Fruit fly (Drosophila melanogaster) whole organism, embryonic: ENCODE data around the gene CG15332.

Source experiments
- B-H1 ChIP-seq: fragments of 200-800 bp; sonication (Bioruptor generic); IDR thresholded peaks from 3 replicates; pipeline ENCODE4 v1.3.6; 2022; ENCODE audit warnings: missing biosample characterization, missing genetic modification characterization
- BEAF-32 ChIP-seq: fragments of 200-800 bp; sonication (Bioruptor generic); optimal IDR thresholded peaks from 3 replicates; lab custom pipeline; 2017; ENCODE audit warnings: missing biosample characterization, missing genetic modification characterization, mild to moderate bottlenecking, moderate library complexity, missing genetic modification reagents
- Bdp1 ChIP-seq: fragments of 200-800 bp; sonication (Bioruptor generic); optimal IDR thresholded peaks from 3 replicates; lab custom pipeline; 2016; ENCODE audit warnings: missing biosample characterization, missing genetic modification characterization
- CG11504 ChIP-seq: fragments of 200-800 bp; sonication (Bioruptor generic); optimal IDR thresholded peaks from 3 replicates; lab custom pipeline; 2019; ENCODE audit warnings: missing biosample characterization, mild to moderate bottlenecking, missing genetic modification characterization, moderate library complexity
- CG11723 ChIP-seq: fragments of 200-800 bp; sonication (Bioruptor generic); optimal IDR thresholded peaks from 2 replicates; lab custom pipeline; 2017; ENCODE audit warnings: missing biosample characterization, mild to moderate bottlenecking, missing genetic modification characterization
- CG13424 ChIP-seq: fragments of 200-800 bp; sonication (Bioruptor generic); optimal IDR thresholded peaks from 2 replicates; lab custom pipeline; 2019; ENCODE audit warnings: missing biosample characterization, mild to moderate bottlenecking, missing genetic modification characterization, moderate library complexity
- CG14050 ChIP-seq: fragments of 200-800 bp; sonication (Bioruptor generic); IDR thresholded peaks from 3 replicates; pipeline ENCODE4 v1.3.6; 2022; ENCODE audit warnings: missing biosample characterization, missing genetic modification characterization
- CG1602 ChIP-seq: fragments of 200-800 bp; sonication (Bioruptor generic); optimal IDR thresholded peaks from 3 replicates; lab custom pipeline; 2016; ENCODE audit warnings: missing biosample characterization, missing genetic modification characterization
- CG30020 ChIP-seq: fragments of 200-800 bp; optimal IDR thresholded peaks from 2 replicates; lab custom pipeline; 2019; ENCODE audit warnings: missing biosample characterization, mild to moderate bottlenecking, missing genetic modification characterization, moderate library complexity
- CG31365 ChIP-seq: fragments of 200-800 bp; sonication (Bioruptor generic); optimal IDR thresholded peaks from 2 replicates; lab custom pipeline; 2018; ENCODE audit warnings: missing biosample characterization, mild to moderate bottlenecking, missing genetic modification characterization
- CG32767 ChIP-seq: fragments of 200-800 bp; sonication (Bioruptor generic); IDR thresholded peaks from 2 replicates; pipeline ENCODE4 v1.3.6; 2022; ENCODE audit warnings: missing biosample characterization, missing genetic modification characterization
- CG7556 ChIP-seq: fragments of 200-800 bp; sonication (Bioruptor generic); optimal IDR thresholded peaks from 2 replicates; lab custom pipeline; 2017; ENCODE audit warnings: missing biosample characterization, mild to moderate bottlenecking, missing genetic modification characterization
- CG8089 ChIP-seq: fragments of 200-800 bp; sonication (Bioruptor generic); optimal IDR thresholded peaks from 3 replicates; lab custom pipeline; 2016; ENCODE audit warnings: missing biosample characterization, missing genetic modification characterization
- CG8388 ChIP-seq: fragments of 200-800 bp; sonication (Bioruptor generic); optimal IDR thresholded peaks from 2 replicates; lab custom pipeline; 2019; ENCODE audit warnings: missing biosample characterization, mild to moderate bottlenecking, missing genetic modification characterization, moderate library complexity
- CG9609 ChIP-seq: fragments of 200-800 bp; sonication (Bioruptor generic); optimal IDR thresholded peaks from 3 replicates; lab custom pipeline; 2016; ENCODE audit warnings: missing biosample characterization, missing genetic modification characterization
- CG9876 ChIP-seq: fragments of 200-800 bp; sonication (Bioruptor generic); optimal IDR thresholded peaks from 2 replicates; lab custom pipeline; 2016; ENCODE audit warnings: missing biosample characterization, missing genetic modification characterization
- Ets65A ChIP-seq: fragments of 200-800 bp; sonication (Bioruptor generic); peaks from one replicate; lab custom pipeline; 2016; ENCODE audit warnings: missing biosample characterization, missing genetic modification characterization
- Fer1 ChIP-seq: fragments of 200-800 bp; sonication (Bioruptor generic); optimal IDR thresholded peaks from 2 replicates; lab custom pipeline; 2017; ENCODE audit warnings: missing biosample characterization, mild to moderate bottlenecking, missing genetic modification characterization
- GATAe ChIP-seq: fragments of 200-800 bp; sonication (Bioruptor generic); conservative IDR thresholded peaks from 2 replicates; pipeline ENCODE4 v1.3.6; 2022; ENCODE audit warnings: missing biosample characterization, missing genetic modification characterization
- HHEX ChIP-seq: fragments of 200-800 bp; sonication (Bioruptor generic); optimal IDR thresholded peaks from 3 replicates; lab custom pipeline; 2017; ENCODE audit warnings: missing biosample characterization, mild to moderate bottlenecking, missing genetic modification characterization, missing genetic modification reagents
- HLH3B ChIP-seq: fragments of 200-800 bp; sonication (Bioruptor generic); IDR thresholded peaks from 2 replicates; pipeline ENCODE4 v1.3.6; 2022; ENCODE audit warnings: missing biosample characterization, missing genetic modification characterization
- Hmr ChIP-seq: fragments of 200-800 bp; sonication (Bioruptor generic); optimal IDR thresholded peaks from 3 replicates; lab custom pipeline; 2017; ENCODE audit warnings: mild to moderate bottlenecking, missing biosample characterization, missing genetic modification reagents, missing genetic modification characterization
- Max ChIP-seq: fragments of 200-800 bp; sonication (Bioruptor generic); optimal IDR thresholded peaks from 2 replicates; lab custom pipeline; 2016; ENCODE audit warnings: missing biosample characterization, mild to moderate bottlenecking, missing genetic modification characterization
- NC2α ChIP-seq: fragments of 200-800 bp; sonication (Bioruptor generic); optimal IDR thresholded peaks from 2 replicates; lab custom pipeline; 2016; ENCODE audit warnings: missing biosample characterization, missing genetic modification characterization
- Neu2 ChIP-seq: fragments of 200-800 bp; sonication (Bioruptor generic); optimal IDR thresholded peaks from 3 replicates; lab custom pipeline; 2016; ENCODE audit warnings: missing biosample characterization, missing genetic modification characterization, borderline replicate concordance
- Nf-YC ChIP-seq: fragments of 200-800 bp; optimal IDR thresholded peaks from 3 replicates; lab custom pipeline; 2019; ENCODE audit warnings: missing biosample characterization, mild to moderate bottlenecking, missing genetic modification characterization, moderate library complexity
- Rx ChIP-seq: fragments of 200-800 bp; sonication (Bioruptor generic); IDR thresholded peaks from 2 replicates; pipeline ENCODE4 v1.3.6; 2022; ENCODE audit warnings: missing biosample characterization, missing genetic modification characterization
- Sin3A ChIP-seq: fragments of >200 bp; optimal IDR thresholded peaks from 2 replicates; lab custom pipeline; 2018
- Spps ChIP-seq: fragments of 200-800 bp; sonication (Bioruptor generic); optimal IDR thresholded peaks from 2 replicates; lab custom pipeline; 2018; ENCODE audit warnings: missing biosample characterization, mild to moderate bottlenecking, missing genetic modification characterization
- Stat92E ChIP-seq, 3 experiments: fragments of >200 bp in 2 of 3; fragments of 200-800 bp in 1 of 3; sonication (Bioruptor generic) in 1 of 3; optimal IDR thresholded peaks; 2 replicates each; lab custom pipeline; 2017 to 2019; ENCODE audit warnings: missing biosample characterization in 3 of 3, missing genetic modification characterization in 3 of 3, mild to moderate bottlenecking in 1 of 3, moderate library complexity in 1 of 3
- Xbp1 ChIP-seq: fragments of 200-800 bp; sonication (Bioruptor generic); optimal IDR thresholded peaks from 3 replicates; lab custom pipeline; 2016; ENCODE audit warnings: missing biosample characterization, mild to moderate bottlenecking, missing genetic modification characterization
- abd-A ChIP-seq: fragments of 200-800 bp; sonication (Bioruptor generic); optimal IDR thresholded peaks from 3 replicates; lab custom pipeline; 2019; ENCODE audit warnings: missing biosample characterization, mild to moderate bottlenecking, missing genetic modification characterization, moderate library complexity
- dmrt11E ChIP-seq: fragments of 200-800 bp; sonication (Bioruptor generic); optimal IDR thresholded peaks from 3 replicates; lab custom pipeline; 2018; ENCODE audit warnings: missing biosample characterization, mild to moderate bottlenecking, missing genetic modification characterization, moderate library complexity
- dpn ChIP-seq, 2 experiments: fragments of 200-800 bp; sonication (Bioruptor generic); optimal IDR thresholded peaks; 3 replicates each; lab custom pipeline; 2016; ENCODE audit warnings: missing biosample characterization in 2 of 2, missing genetic modification characterization in 2 of 2
- dysf ChIP-seq: fragments of 200-800 bp; sonication (Bioruptor generic); IDR thresholded peaks from 3 replicates; pipeline ENCODE4 v1.3.6; 2022; ENCODE audit warnings: missing biosample characterization, missing genetic modification characterization
- esg ChIP-seq: fragments of 200-800 bp; sonication (Bioruptor generic); conservative IDR thresholded peaks from 2 replicates; pipeline ENCODE4 v1.3.6; 2022; ENCODE audit warnings: missing biosample characterization, missing genetic modification characterization
- fd3F ChIP-seq: fragments of 200-800 bp; sonication (Bioruptor generic); optimal IDR thresholded peaks from 2 replicates; lab custom pipeline; 2018; ENCODE audit warnings: missing biosample characterization, mild to moderate bottlenecking, missing genetic modification characterization, moderate library complexity
- gce ChIP-seq: fragments of 200-800 bp; sonication (Bioruptor generic); IDR thresholded peaks from 3 replicates; pipeline ENCODE4 v1.3.6; 2022; ENCODE audit warnings: missing biosample characterization, missing genetic modification characterization
- kay ChIP-seq: fragments of 200-800 bp; sonication (Bioruptor generic); optimal IDR thresholded peaks from 2 replicates; lab custom pipeline; 2016; ENCODE audit warnings: missing biosample characterization, missing genetic modification characterization
- ken ChIP-seq: fragments of 200-800 bp; sonication (Bioruptor generic); IDR thresholded peaks from 3 replicates; pipeline ENCODE4 v1.3.6; 2022; ENCODE audit warnings: missing biosample characterization, missing genetic modification characterization
- nmo ChIP-seq: fragments of 200-800 bp; sonication (Bioruptor generic); optimal IDR thresholded peaks from 2 replicates; lab custom pipeline; 2018; ENCODE audit warnings: missing biosample characterization, mild to moderate bottlenecking, missing genetic modification characterization, moderate library complexity
- otp ChIP-seq: fragments of 200-800 bp; sonication (Bioruptor generic); IDR thresholded peaks from 3 replicates; pipeline ENCODE4, ENCODE4 v1.3.6; 2022; ENCODE audit warnings: missing biosample characterization, missing genetic modification characterization
- run ChIP-seq: fragments of 200-800 bp; sonication (Bioruptor generic); optimal IDR thresholded peaks from 3 replicates; lab custom pipeline; 2018; ENCODE audit warnings: missing biosample characterization, mild to moderate bottlenecking, missing genetic modification characterization
- sc ChIP-seq, 3 experiments: fragments of >200 bp in 2 of 3; fragments of 200-800 bp in 1 of 3; sonication (Bioruptor generic) in 1 of 3; optimal IDR thresholded peaks; 2 replicates in 2 of 3; 3 replicates in 1 of 3; lab custom pipeline; 2017; ENCODE audit warnings: mild to moderate bottlenecking in 1 of 3, missing biosample characterization in 1 of 3, missing genetic modification characterization in 1 of 3, missing genetic modification reagents in 1 of 3
- sd ChIP-seq: fragments of 200-800 bp; sonication (Bioruptor generic); optimal IDR thresholded peaks from 3 replicates; lab custom pipeline; 2018; ENCODE audit warnings: missing biosample characterization, mild to moderate bottlenecking, missing genetic modification characterization, moderate library complexity
- seq ChIP-seq: fragments of 200-800 bp; sonication (Bioruptor generic); IDR thresholded peaks from 2 replicates; pipeline ENCODE4 v1.3.6; 2022; ENCODE audit warnings: missing biosample characterization, missing genetic modification characterization
- tll ChIP-seq, 2 experiments: fragments of 200-800 bp in 1 of 2; fragments of >200 bp in 1 of 2; sonication (Bioruptor generic) in 1 of 2; optimal IDR thresholded peaks; 2 replicates each; lab custom pipeline; 2017 to 2019; ENCODE audit warnings: missing biosample characterization in 2 of 2, missing genetic modification characterization in 2 of 2, mild to moderate bottlenecking in 1 of 2, moderate library complexity in 1 of 2
- ttk ChIP-seq: fragments of 200-800 bp; sonication (Bioruptor generic); IDR thresholded peaks from 2 replicates; pipeline ENCODE4 v2.1.2; 2022; ENCODE audit warnings: missing biosample characterization, missing genetic modification characterization
- unpg ChIP-seq: fragments of 200-800 bp; sonication (Bioruptor generic); optimal IDR thresholded peaks from 3 replicates; lab custom pipeline; 2018; ENCODE audit warnings: missing biosample characterization, mild to moderate bottlenecking, missing genetic modification characterization, moderate library complexity

CG15332 gene

DNA sequence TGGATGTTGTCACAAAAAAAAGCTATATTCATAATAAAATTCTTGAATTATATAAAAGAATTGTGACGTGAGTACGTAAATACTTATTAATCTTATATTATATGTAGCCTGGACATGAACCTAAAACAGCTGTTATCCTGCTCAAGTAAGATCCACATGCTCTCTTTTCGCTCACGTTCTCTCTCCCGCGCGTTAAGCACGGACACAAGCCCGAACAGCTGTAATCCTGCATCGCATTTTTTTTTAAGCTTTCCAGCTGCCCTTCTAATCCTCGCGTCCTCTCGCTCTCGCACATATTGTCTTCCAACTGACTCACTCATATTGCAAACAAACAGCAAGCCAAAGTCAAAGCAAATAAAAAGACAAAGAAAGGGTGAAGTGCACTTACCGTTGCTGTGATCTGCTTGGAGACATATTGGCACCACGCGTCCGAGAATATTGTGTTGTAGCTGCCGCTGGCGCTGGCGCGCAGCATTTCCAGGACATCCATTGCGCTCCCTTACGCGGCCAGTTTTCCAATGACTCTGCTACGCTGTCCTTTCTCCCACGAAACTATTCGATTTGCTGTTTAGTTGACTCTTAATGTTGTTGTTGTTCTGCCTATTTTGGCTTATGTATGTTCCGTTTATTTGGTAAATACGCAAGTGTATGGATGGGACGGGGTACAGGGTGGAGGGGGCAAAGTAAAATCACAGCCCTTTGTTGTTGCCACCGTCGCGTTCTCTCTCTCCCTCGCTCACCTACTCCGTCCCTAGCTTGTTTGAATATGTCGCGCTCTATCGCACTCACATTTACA lies 11.5 kb upstream of the CG15332 start (continued):
- TF ChIP-seq CG7556 (GFP tag; lab: Kevin White, UChicago): no peak
- TF ChIP-seq Spps (tag; lab: Kevin White, UChicago): no peak
- TF ChIP-seq dpn (GFP tag; optimal IDR thresholded peaks at IDR 0.05; lab: Kevin White, UChicago): no peak
- no peak for TF ChIP-seq otp (GFP tag; lab: Robert Waterston, UW)
- TF ChIP-seq CG14050 (GFP tag; lab: Robert Waterston, UW): no peak
- TF ChIP-seq CG11723: no peak
- no peak for TF ChIP-seq Fer1 (GFP tag; lab: Kevin White, UChicago)
- TF ChIP-seq Xbp1 (GFP tag; lab: Kevin White, UChicago): no peak
- TF ChIP-seq ken (GFP tag; lab: Robert Waterston, UW): no peak
- TF ChIP-seq CG30020 (tag; lab: Kevin White, UChicago): no peak
- no peak for TF ChIP-seq HLH3B (GFP tag; lab: Robert Waterston, UW)
- TF ChIP-seq CG1602: no peak
- TF ChIP-seq Hmr (GFP tag; lab: Kevin White, UChicago): no peak
- TF ChIP-seq Ets65A (GFP tag; lab: Kevin White, UChicago): no peak
- TF ChIP-seq seq (GFP tag; lab: Robert Waterston, UW): peak; percentile 31; the same call in 1 of the 2 replicates
- no peak for TF ChIP-seq Sin3A (lab: Kevin White, UChicago)
- TF ChIP-seq kay (GFP tag; lab: Kevin White, UChicago): no peak
- no peak for TF ChIP-seq CG8388
- no peak for TF ChIP-seq B-H1 (GFP tag; lab: Robert Waterston, UW)
- TF ChIP-seq HHEX (GFP tag; lab: Kevin White, UChicago): peak; percentile 21
- TF ChIP-seq CG8089 (GFP tag; lab: Kevin White, UChicago): no peak
- TF ChIP-seq Max (GFP tag; lab: Kevin White, UChicago): no peak
- TF ChIP-seq gce (GFP tag; lab: Robert Waterston, UW): no peak
- TF ChIP-seq BEAF-32 (GFP tag; lab: Kevin White, UChicago): peak; percentile 1
- TF ChIP-seq dmrt11E (tag; lab: Kevin White, UChicago): no peak
- TF ChIP-seq Bdp1 (GFP tag; lab: Kevin White, UChicago): no peak
- no peak for TF ChIP-seq CG11504 (tag; lab: Kevin White, UChicago)
- TF ChIP-seq Nf-YC (tag; lab: Kevin White, UChicago): no peak
- TF ChIP-seq CG32767 (GFP tag; lab: Robert Waterston, UW): no peak
- no peak for TF ChIP-seq CG9876 (GFP tag; lab: Kevin White, UChicago)
- 0 out of 2 replicates have a peak, but pooled peaks have one; percentile 27 for TF ChIP-seq ttk (GFP tag; lab: Robert Waterston, UW)
- no peak for TF ChIP-seq abd-A
- no peak for TF ChIP-seq CG13424
- TF ChIP-seq GATAe (GFP tag; lab: Robert Waterston, UW): no peak
- TF ChIP-seq sc (optimal IDR thresholded peaks at IDR 0.05; lab: Kevin White, UChicago): no peak
- TF ChIP-seq sc (GFP tag; optimal IDR thresholded peaks at IDR 0.05; lab: Kevin White, UChicago): no peak
- no peak for TF ChIP-seq Stat92E (GFP tag; optimal IDR thresholded peaks at IDR 0.05; lab: Kevin White, UChicago)
- no peak for TF ChIP-seq unpg
- TF ChIP-seq NC2α (GFP tag; lab: Kevin White, UChicago): no peak
- TF ChIP-seq run (tag; lab: Kevin White, UChicago): no peak
- no peak for TF ChIP-seq CG9609 (GFP tag; lab: Kevin White, UChicago)
- TF ChIP-seq nmo (GFP tag; lab: Kevin White, UChicago): no peak
- 0 out of 3 replicates have a peak, but pooled peaks have one; percentile 10 for TF ChIP-seq dysf (GFP tag; lab: Robert Waterston, UW)
- no peak for TF ChIP-seq esg (GFP tag; lab: Robert Waterston, UW)
- no peak for TF ChIP-seq tll (GFP tag; optimal IDR thresholded peaks at IDR 0.05; lab: Kevin White, UChicago)
- TF ChIP-seq fd3F (GFP tag; lab: Kevin White, UChicago): no peak
- peak; percentile 42 for TF ChIP-seq sd (tag; lab: Kevin White, UChicago)
- no peak for TF ChIP-seq Neu2
- TF ChIP-seq CG31365 (tag; lab: Kevin White, UChicago): no peak
- TF ChIP-seq Rx (GFP tag; lab: Robert Waterston, UW): no peak
